Fruit fly (Drosophila melanogaster) whole organism, pupa: ENCODE data around the gene CG43993.

Experiments
- CG10348 ChIP-seq: fragments of 200-800 bp; sonication (Bioruptor generic); IDR thresholded peaks from 2 replicates; pipeline ENCODE4 v1.3.6; 2022; ENCODE audit warnings: missing biosample characterization, missing genetic modification characterization
- CG4496 ChIP-seq: fragments of 200-800 bp; sonication (Bioruptor generic); IDR thresholded peaks from 3 replicates; pipeline ENCODE4 v1.3.6; 2022; ENCODE audit warnings: missing biosample characterization, missing genetic modification characterization
- D1 ChIP-seq: fragments of 200-800 bp; sonication (Bioruptor generic); optimal IDR thresholded peaks from 2 replicates; lab custom pipeline; 2018; ENCODE audit warnings: missing biosample characterization, mild to moderate bottlenecking, missing genetic modification characterization, moderate library complexity
- Ets98B ChIP-seq: fragments of 200-800 bp; sonication (Bioruptor generic); IDR thresholded peaks from 2 replicates; pipeline ENCODE4 v1.3.6; 2022; ENCODE audit warnings: missing biosample characterization, missing genetic modification characterization
- Pif1B ChIP-seq: fragments of 200-800 bp; sonication (Bioruptor generic); optimal IDR thresholded peaks from 3 replicates; lab custom pipeline; 2016; ENCODE audit warnings: missing biosample characterization, missing genetic modification characterization
- Snoo ChIP-seq: fragments of 200-800 bp; sonication (Bioruptor generic); optimal IDR thresholded peaks from 3 replicates; lab custom pipeline; 2017; ENCODE audit warnings: missing biosample characterization, mild to moderate bottlenecking, missing genetic modification characterization, inconsistent platforms
- fd96Ca ChIP-seq: fragments of 200-800 bp; sonication (Bioruptor generic); IDR thresholded peaks from 3 replicates; pipeline ENCODE4 v1.3.6; 2022; ENCODE audit warnings: missing biosample characterization, missing genetic modification characterization

DNA sequence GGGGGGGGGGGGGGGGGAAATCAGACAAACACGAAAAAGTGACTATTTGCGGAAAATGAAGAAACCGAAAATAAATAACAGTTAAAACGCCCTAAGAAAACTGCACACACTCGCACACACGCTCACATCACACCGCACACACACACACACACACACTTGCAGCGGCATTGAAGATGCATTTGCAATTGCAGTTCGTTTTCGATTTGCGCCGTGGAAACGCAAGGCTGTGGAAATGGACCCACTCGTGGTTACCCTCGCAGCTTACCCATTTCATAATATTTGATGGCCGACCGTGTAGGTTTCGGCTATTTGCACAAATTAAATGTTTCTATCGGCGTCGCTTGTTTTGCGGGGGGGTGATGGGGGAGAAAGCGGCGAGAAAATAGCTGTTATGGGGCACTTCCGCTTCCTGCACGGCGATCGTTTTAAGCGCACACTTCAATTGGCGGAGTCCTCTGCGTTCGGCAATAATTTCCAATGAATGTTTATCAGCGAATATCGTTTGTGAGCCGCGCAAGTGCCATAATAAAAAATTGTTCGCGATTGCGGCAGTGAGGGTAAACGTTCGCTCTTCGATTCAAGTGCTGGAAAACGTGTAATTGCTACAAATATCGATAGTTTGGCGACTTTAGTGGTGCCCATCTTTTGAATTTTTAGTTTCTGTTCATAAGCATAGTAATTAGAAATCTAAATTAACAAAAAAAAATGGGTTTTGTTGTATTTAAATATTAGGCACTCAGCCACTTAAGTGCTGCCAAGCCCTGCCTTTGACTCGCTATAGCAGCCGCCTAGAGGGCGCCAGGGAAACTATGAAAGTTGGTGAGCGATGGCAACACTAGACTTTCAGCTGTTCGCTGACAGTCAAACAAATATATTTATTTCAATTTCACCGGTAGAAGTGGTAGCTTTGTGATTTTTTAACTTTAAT lies 29.8 kb upstream of the CG43993 start, which contains the start of the genes Pop2 and CG6928:
- TF ChIP-seq CG10348 (GFP tag; lab: Robert Waterston, UW): no peak
- no peak for TF ChIP-seq Pif1B
- no peak for TF ChIP-seq D1 (tag; lab: Kevin White, UChicago)
- TF ChIP-seq fd96Ca (GFP tag; lab: Robert Waterston, UW): peak; percentile 65; the same call in 2 of the 3 replicates
- TF ChIP-seq Ets98B (GFP tag; lab: Robert Waterston, UW): peak; percentile 54; the same call in 1 of the 2 replicates
- 0 out of 3 replicates have a peak, but pooled peaks have one; percentile 29 for TF ChIP-seq CG4496 (GFP tag; lab: Robert Waterston, UW)
- no peak for TF ChIP-seq Snoo
